Worm (Caenorhabditis elegans): Measurements from ENCODE around the gene srh-287.

- no peak for TF ChIP-seq him-1 (tag; optimal IDR thresholded peaks at IDR 0.05)
- TF ChIP-seq dao-5 (tag; optimal IDR thresholded peaks at IDR 0.05), result no peak
These were observed 43.5 kb downstream of the srh-287 start, which contains the start of gene srh-286 for ce11 chrV:17844106-17844505.

All from whole organism, L4/young adult.